Worm (Caenorhabditis elegans): ENCODE results near the gene btb-12.

The btb-12 gene

DNA sequence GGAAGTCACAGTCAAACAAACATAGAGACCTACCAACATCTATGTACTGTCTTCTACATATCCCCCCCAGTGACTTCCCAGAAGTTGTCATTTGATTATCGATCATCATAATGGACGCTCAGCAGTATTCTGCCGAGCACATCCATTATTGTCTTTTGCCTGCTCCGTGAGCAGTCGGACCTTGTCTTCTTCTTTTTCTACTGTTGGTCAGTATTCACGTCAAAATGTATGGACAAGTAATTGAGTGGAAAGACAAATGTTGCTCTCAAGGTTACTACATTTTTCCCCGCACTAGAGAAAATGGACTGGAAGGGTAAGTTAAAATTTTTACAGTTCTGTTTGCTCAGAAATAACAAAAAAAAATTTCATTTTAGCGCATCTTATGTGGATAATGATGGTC lies at the start of gene btb-12:
TSS of gene btb-12 (plus strand) at position 301 of the 400 bp plus-strand sequence.
- TF ChIP-seq zag-1 (tag; optimal IDR thresholded peaks at IDR 0.05) (no peak), nhr-237 (tag; optimal IDR thresholded peaks at IDR 0.05) (no peak), mdl-1 (tag; optimal IDR thresholded peaks at IDR 0.05) (no peak), nhr-28 (tag; optimal IDR thresholded peaks at IDR 0.05) (no peak), mml-1 (tag; optimal IDR thresholded peaks at IDR 0.05) (no peak), lin-39 (tag; optimal IDR thresholded peaks at IDR 0.05) (no peak), fos-1 (tag; optimal IDR thresholded peaks at IDR 0.05) (no peak), fkh-2 (tag; optimal IDR thresholded peaks at IDR 0.05) (no peak), ceh-16 (tag; optimal IDR thresholded peaks at IDR 0.05) (no peak), ceh-9 (tag; optimal IDR thresholded peaks at IDR 0.05) (no peak), skn-1 (tag; optimal IDR thresholded peaks at IDR 0.05) (no peak), lsy-12 (tag; optimal IDR thresholded peaks at IDR 0.05) (no peak)

DNA sequence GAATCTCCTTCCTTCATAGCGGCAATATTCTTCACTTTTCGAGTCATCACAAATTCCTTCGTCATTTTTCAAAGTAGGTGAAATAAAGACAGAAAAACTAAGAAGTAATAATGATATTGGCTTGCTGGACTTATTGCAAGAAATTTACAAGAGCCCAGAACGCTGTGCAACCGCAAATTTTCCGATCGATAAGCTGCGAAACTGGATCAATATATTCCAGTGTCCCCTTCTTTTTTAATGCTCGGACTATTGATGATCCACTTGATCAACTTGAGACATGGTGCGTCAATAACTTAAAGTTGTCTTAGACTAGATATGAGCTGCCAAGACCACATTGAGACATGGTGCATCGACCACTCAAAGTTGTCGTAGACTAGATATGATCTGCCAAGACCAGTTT lies 48.9 kb upstream of the btb-12 start, which contains the start of gene bath-33:
TSS of gene bath-33 (minus strand) at position 101 of the 400 bp plus-strand sequence.
- TF ChIP-seq eor-1 (tag; optimal IDR thresholded peaks at IDR 0.05) (no peak), R02D3.7 (tag; optimal IDR thresholded peaks at IDR 0.05) (no peak), ZK546.5 (tag; optimal IDR thresholded peaks at IDR 0.05) (no peak), mml-1 (tag; optimal IDR thresholded peaks at IDR 0.05) (no peak), lsy-12 (tag; optimal IDR thresholded peaks at IDR 0.05) (no peak), unc-39 (tag; optimal IDR thresholded peaks at IDR 0.05) (no peak), hmg-11 (tag; optimal IDR thresholded peaks at IDR 0.05) (no peak)

DNA sequence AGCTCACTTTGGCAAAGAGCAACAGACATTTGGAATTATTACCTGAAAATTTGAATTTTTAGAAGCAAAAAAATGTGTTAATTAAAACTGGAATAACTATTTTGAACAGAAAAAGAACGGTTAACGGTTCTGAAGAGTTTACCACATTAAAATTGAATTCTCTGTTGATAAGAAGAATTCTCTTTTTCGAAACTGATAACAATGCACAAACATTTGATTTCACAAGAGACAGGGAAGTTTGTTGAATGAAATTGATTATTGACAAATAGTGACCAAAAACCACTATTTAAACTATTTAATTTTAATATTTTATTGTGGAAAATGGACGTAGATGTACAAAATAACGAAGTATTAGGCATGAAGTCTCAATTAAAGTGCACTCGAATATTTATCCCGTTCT lies 47.4 kb upstream of the btb-12 start:
- TF ChIP-seq egl-27 (tag; optimal IDR thresholded peaks at IDR 0.05) (no peak), nhr-23 (tag; optimal IDR thresholded peaks at IDR 0.05) (no peak), zag-1 (tag; optimal IDR thresholded peaks at IDR 0.05) (no peak), pqm-1 (tag; optimal IDR thresholded peaks at IDR 0.05) (peak; percentile 19), pha-4 (tag; optimal IDR thresholded peaks at IDR 0.05) (peak; percentile 67), ceh-9 (tag; optimal IDR thresholded peaks at IDR 0.05) (no peak), elt-2 (tag; optimal IDR thresholded peaks at IDR 0.05) (peak; percentile 82), daf-12 (tag; optimal IDR thresholded peaks at IDR 0.05) (no peak), nhr-28 (tag; optimal IDR thresholded peaks at IDR 0.05) (no peak), ZK546.5 (tag; optimal IDR thresholded peaks at IDR 0.05) (no peak), mdl-1 (tag; optimal IDR thresholded peaks at IDR 0.05) (no peak), R02D3.7 (tag; optimal IDR thresholded peaks at IDR 0.05) (no peak)

DNA sequence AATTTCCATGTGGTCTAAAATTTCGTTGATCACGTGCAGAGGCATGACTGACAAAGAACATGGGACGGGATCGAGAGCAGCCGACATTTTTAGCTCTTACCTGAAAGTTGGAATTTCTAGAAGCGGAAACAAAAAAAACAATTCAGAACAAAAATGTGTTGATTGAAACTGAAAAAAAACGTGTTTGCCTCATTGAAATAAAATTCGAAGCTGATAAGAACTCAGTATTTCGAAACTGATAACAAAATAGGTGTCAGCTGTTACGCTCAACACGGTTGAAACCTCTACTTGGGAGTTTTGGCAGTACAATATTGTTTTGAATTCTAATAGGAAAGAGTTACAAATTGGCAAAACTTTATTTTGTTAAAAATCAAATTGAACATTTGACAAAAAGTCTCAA lies 46.1 kb upstream of the btb-12 start:
- TF ChIP-seq pqm-1 (tag; optimal IDR thresholded peaks at IDR 0.05) (peak; percentile 14), jun-1 (tag; optimal IDR thresholded peaks at IDR 0.05) (peak; percentile 6), elt-2 (tag; optimal IDR thresholded peaks at IDR 0.05) (peak; percentile 88), snpc-4 (tag; optimal IDR thresholded peaks at IDR 0.05) (no peak), pha-4 (tag; optimal IDR thresholded peaks at IDR 0.05) (peak; percentile 34)

DNA sequence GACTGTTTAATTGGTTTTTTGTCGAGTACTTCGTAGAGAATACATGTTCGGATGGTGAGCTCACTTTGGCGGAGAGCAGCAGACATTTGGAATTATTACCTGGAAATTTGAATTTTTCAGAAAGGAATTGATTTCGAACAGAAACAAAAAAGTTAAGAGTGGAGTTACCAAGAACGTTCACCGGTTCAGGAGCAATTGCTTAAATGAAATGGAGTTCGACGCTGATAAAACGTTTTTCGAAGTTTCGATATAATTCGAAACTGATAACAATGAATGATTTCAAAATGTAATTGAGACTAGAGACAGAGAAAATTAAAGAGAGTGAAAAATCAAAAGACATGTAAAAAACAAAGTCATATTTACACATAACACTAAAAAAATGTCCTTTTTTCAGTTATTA lies 44.4 kb upstream of the btb-12 start, which contains the start of gene fbxa-163:
TSS of gene fbxa-163 (minus strand) at position 101 of the 400 bp plus-strand sequence.
- TF ChIP-seq elt-2 (tag; optimal IDR thresholded peaks at IDR 0.05): peak; percentile 5
- TF ChIP-seq ceh-9 (tag; optimal IDR thresholded peaks at IDR 0.05): no peak
- TF ChIP-seq elt-3 (tag; optimal IDR thresholded peaks at IDR 0.05): no peak
- TF ChIP-seq nhr-28 (tag; optimal IDR thresholded peaks at IDR 0.05): no peak

DNA sequence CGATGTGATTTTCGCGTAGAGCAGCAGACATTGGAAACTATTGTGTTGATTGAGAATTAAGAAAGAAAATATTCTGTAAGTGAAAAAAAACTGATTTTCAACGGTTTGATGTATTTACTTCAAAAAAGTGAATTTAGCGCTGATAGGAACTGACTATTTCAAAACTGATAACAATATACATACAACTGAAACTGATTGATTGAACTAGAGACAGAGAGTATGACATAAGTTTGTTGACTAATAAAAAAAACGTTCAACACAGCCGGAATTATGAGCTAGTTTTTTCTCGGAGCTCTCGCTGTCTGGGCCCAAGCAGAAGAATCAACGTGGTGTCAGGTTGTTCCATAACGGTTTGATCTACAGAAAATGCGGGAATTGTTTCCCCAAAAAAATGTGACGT lies 41.0 kb upstream of the btb-12 start, which contains the start of gene fbxa-164:
TSS of gene fbxa-164 (minus strand) at position 101 of the 400 bp plus-strand sequence.
- TF ChIP-seq nhr-67 (tag; optimal IDR thresholded peaks at IDR 0.05) (no peak), elt-2 (tag; optimal IDR thresholded peaks at IDR 0.05) (peak; percentile 32), pha-4 (tag; optimal IDR thresholded peaks at IDR 0.05) (peak; percentile 11)

DNA sequence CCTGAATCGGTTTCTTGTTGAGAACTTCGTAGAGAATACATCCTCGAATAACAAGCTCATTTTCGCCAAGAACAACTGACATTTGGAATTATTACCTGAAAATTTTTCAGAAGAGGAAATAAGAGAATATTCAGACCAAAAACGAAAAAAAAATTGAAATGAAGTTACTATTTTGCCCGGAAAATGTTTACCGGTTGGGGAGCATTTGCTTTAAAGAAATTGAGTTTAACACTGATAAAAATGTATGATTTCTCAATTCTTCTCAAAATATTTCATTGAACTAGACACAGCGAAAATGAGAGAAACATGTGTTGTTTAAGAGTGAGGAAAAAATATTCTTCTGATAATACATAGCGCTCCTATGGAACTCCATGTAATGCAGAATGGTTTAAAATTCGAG lies 38.6 kb upstream of the btb-12 start, which contains the start of gene fbxa-165:
TSS of gene fbxa-165 (minus strand) at position 101 of the 400 bp plus-strand sequence.
- TF ChIP-seq pqm-1 (tag; optimal IDR thresholded peaks at IDR 0.05) (no peak), fos-1 (tag; optimal IDR thresholded peaks at IDR 0.05) (no peak), nhr-11 (tag; optimal IDR thresholded peaks at IDR 0.05) (no peak), nhr-28 (tag; optimal IDR thresholded peaks at IDR 0.05) (no peak), unc-39 (tag; optimal IDR thresholded peaks at IDR 0.05) (no peak), elt-1 (tag; optimal IDR thresholded peaks at IDR 0.05) (no peak), skn-1 (tag; optimal IDR thresholded peaks at IDR 0.05) (no peak), ama-1 (optimal IDR thresholded peaks at IDR 0.05) (no peak), ztf-11 (tag; optimal IDR thresholded peaks at IDR 0.05) (no peak), tbx-2 (tag; optimal IDR thresholded peaks at IDR 0.05) (no peak), mdl-1 (tag; optimal IDR thresholded peaks at IDR 0.05) (no peak), eor-1 (tag; optimal IDR thresholded peaks at IDR 0.05) (no peak), fkh-2 (tag; optimal IDR thresholded peaks at IDR 0.05) (no peak), nfya-1 (tag; optimal IDR thresholded peaks at IDR 0.05; ENCODE audit: insufficient read depth) (no peak), ZK546.5 (tag; optimal IDR thresholded peaks at IDR 0.05) (no peak), ceh-82 (tag; optimal IDR thresholded peaks at IDR 0.05) (no peak)

All from whole organism, L3 larva.